Worm (Caenorhabditis elegans) whole organism, late embryonic: ENCODE measurements around the gene Y43F8B.17.

ENCODE experiments used
- ama-1 ChIP-seq: fragments of 150-350 bp; optimal IDR thresholded peaks from 2 replicates; lab custom pipeline; 2014
- ceh-9 ChIP-seq: sonication (generic microtip); optimal IDR thresholded peaks from 2 replicates; lab custom pipeline; 2016; ENCODE audit warnings: mild to moderate bottlenecking, missing genetic modification characterization, inconsistent platforms, missing compliant biosample characterization
- dmd-4 ChIP-seq: sonication (generic microtip); optimal IDR thresholded peaks from 2 replicates; lab custom pipeline; 2016; ENCODE audit warnings: borderline replicate concordance, missing genetic modification characterization, missing compliant biosample characterization
- fkh-6 ChIP-seq: sonication (generic microtip); optimal IDR thresholded peaks from 2 replicates; lab custom pipeline; 2016; ENCODE audit warnings: missing genetic modification characterization, missing compliant biosample characterization
- lin-11 ChIP-seq: fragments of 200-800 bp; sonication (Bioruptor generic); optimal IDR thresholded peaks from 2 replicates; lab custom pipeline; 2018; ENCODE audit warnings: mild to moderate bottlenecking, missing genetic modification characterization, missing compliant biosample characterization
- nhr-11 ChIP-seq: fragments of 150-350 bp; optimal IDR thresholded peaks from 2 replicates; lab custom pipeline; 2014; ENCODE audit warnings: missing biosample characterization, missing genetic modification characterization
- pha-4 ChIP-seq: fragments of 150-350 bp; optimal IDR thresholded peaks from 2 replicates; lab custom pipeline; 2018; ENCODE audit warnings: missing biosample characterization, missing genetic modification reagents, missing genetic modification characterization
- rnt-1 ChIP-seq: sonication (generic microtip); optimal IDR thresholded peaks from 2 replicates; lab custom pipeline; 2016; ENCODE audit warnings: missing genetic modification characterization, missing compliant biosample characterization
- tbx-2 ChIP-seq: sonication (generic microtip); optimal IDR thresholded peaks from 2 replicates; lab custom pipeline; 2016; ENCODE audit warnings: missing genetic modification characterization, missing compliant biosample characterization
- tbx-7 ChIP-seq: sonication (generic microtip); optimal IDR thresholded peaks from 2 replicates; lab custom pipeline; 2016; ENCODE audit warnings: missing genotype, missing genetic modification characterization, missing compliant biosample characterization

DNA sequence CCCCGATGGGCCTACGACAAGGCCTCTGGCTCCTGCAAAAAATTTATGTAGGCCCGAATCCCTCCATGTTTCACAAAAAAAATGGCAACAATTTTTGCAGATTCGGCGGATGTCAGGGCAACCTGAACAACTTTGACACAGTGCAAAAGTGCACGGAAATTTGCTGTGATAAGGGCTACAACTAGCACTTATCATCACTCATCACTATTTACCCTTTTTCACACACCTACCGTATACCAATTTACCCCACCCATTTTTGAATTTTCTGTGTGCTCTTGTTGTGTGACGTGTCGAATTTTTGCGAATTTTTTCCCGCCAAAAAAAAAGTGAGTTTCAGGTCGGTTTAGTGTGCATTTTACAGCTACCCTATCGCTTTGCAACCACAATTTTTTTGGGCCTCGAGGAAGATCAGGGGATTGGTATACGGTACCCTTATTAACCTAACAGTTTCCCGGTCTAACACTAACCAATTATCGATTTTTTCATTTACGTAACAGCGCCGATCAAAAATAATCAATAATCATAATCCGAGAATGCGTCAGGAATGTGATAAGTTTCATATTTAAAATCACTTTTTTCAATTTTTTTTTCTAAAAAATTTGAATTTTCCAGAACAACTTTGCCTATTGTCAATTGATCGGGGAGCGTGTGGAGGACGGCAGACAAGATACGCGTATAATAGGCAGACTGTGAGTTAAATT, 34.1 kb downstream of the Y43F8B.17 start:
- TF ChIP-seq tbx-2 (tag; lab: Kevin White, UChicago) (no peak), ama-1 (lab: Kevin White, UChicago) (no peak), pha-4 (tag; lab: Kevin White, UChicago) (no peak), fkh-6 (tag; lab: Kevin White, UChicago) (no peak), dmd-4 (tag; lab: Kevin White, UChicago) (no peak), tbx-7 (tag; lab: Kevin White, UChicago) (no peak), lin-11 (tag; lab: Kevin White, UChicago) (no peak), nhr-11 (tag; lab: Kevin White, UChicago) (no peak), rnt-1 (no peak), ceh-9 (tag; lab: Kevin White, UChicago) (no peak)
